Worm (Caenorhabditis elegans) whole organism, mixed stage, embryonic: ENCODE data around the gene cest-30.

Experiments
- ceh-83 ChIP-seq: fragments of 200-800 bp; sonication (Bioruptor generic); optimal IDR thresholded peaks from 2 replicates; lab custom pipeline; 2018; ENCODE audit warnings: mild to moderate bottlenecking, missing genetic modification characterization, missing compliant biosample characterization
- nhr-237 ChIP-seq: fragments of 150-350 bp; optimal IDR thresholded peaks from 2 replicates; lab custom pipeline; 2014; ENCODE audit warnings: missing biosample characterization, missing genetic modification characterization
- sem-2 ChIP-seq: fragments of 200-800 bp; sonication (Bioruptor generic); optimal IDR thresholded peaks from 2 replicates; lab custom pipeline; 2018; ENCODE audit warnings: mild to moderate bottlenecking, missing genetic modification characterization, missing compliant biosample characterization
- snpc-4 ChIP-seq: fragments of 150-350 bp; optimal IDR thresholded peaks from 2 replicates; lab custom pipeline; 2014; ENCODE audit warnings: missing biosample characterization, missing genetic modification characterization

DNA sequence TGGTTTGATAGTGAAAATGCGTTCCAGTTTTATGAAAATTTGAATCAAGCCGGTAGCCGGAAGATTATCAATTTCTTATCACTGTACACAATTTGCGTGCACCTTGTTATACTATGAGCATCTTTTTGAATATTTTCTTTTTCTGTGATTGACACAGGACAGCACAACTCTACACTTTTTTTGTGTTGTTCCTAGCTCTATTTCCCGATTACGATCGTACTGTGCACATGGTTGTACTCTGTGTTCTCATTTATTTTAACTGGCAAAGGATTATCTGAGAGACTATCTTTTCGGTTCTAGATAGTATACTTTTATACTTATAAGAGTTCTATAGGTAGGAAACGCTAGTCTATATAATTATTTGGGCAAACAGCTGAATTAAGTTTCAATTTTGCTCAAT lies 9.1 kb upstream of the cest-30 start:
- TF ChIP-seq ceh-83 (GFP tag; lab: Kevin White, UChicago) (no peak), sem-2 (GFP tag; lab: Kevin White, UChicago) (no peak), snpc-4 (tag; lab: Kevin White, UChicago) (no peak), nhr-237 (tag; lab: Kevin White, UChicago) (no peak)
